Worm (Caenorhabditis elegans): ENCODE measurements around the gene top-3.
A peak's percentile ranks its signal among the peaks of the same experiment; 100 is the strongest.

top-3 gene

ce11 chrIII:11909778-11910177, 50.2 kb downstream of the top-3 start, which contains the start of gene faah-4:
TSS of gene faah-4 (minus strand) at chrIII:11909878.
- no peak for TF ChIP-seq pax-1 (tag; optimal IDR thresholded peaks at IDR 0.05)
- TF ChIP-seq elt-4 (tag; optimal IDR thresholded peaks at IDR 0.05): no peak
- no peak for TF ChIP-seq pha-2 (tag; optimal IDR thresholded peaks at IDR 0.05)
- TF ChIP-seq dmd-4 (tag; optimal IDR thresholded peaks at IDR 0.05; ENCODE audit: borderline replicate concordance): no peak
- TF ChIP-seq tbx-2 (tag; optimal IDR thresholded peaks at IDR 0.05): no peak
- no peak for TF ChIP-seq syd-9 (tag; optimal IDR thresholded peaks at IDR 0.05)
- no peak for TF ChIP-seq ceh-31 (tag; optimal IDR thresholded peaks at IDR 0.05)
- TF ChIP-seq hlh-15 (tag; optimal IDR thresholded peaks at IDR 0.05): no peak
- no peak for TF ChIP-seq unc-3 (GFP tag; conservative IDR thresholded peaks at IDR 0.05)
- no peak for TF ChIP-seq unc-3 (tag; optimal IDR thresholded peaks at IDR 0.05)
- no peak for TF ChIP-seq eyg-1 (tag; optimal IDR thresholded peaks at IDR 0.05)
- TF ChIP-seq ref-2 (tag; optimal IDR thresholded peaks at IDR 0.05): no peak
- TF ChIP-seq lim-6 (tag; optimal IDR thresholded peaks at IDR 0.05): no peak
- TF ChIP-seq mec-3 (tag; optimal IDR thresholded peaks at IDR 0.05; ENCODE audit: borderline replicate concordance): no peak
- TF ChIP-seq gmeb-2 (tag; optimal IDR thresholded peaks at IDR 0.05): no peak
- TF ChIP-seq npax-4 (tag; optimal IDR thresholded peaks at IDR 0.05): no peak
- TF ChIP-seq fax-1 (tag; optimal IDR thresholded peaks at IDR 0.05): no peak

- TF ChIP-seq ref-2 (tag; optimal IDR thresholded peaks at IDR 0.05) (no peak), ahr-1 (tag; optimal IDR thresholded peaks at IDR 0.05) (no peak), ceh-2 (tag; optimal IDR thresholded peaks at IDR 0.05) (no peak), pha-4 (tag; optimal IDR thresholded peaks at IDR 0.05) (no peak), sox-4 (tag; optimal IDR thresholded peaks at IDR 0.05) (no peak), ceh-30 (tag; optimal IDR thresholded peaks at IDR 0.05) (no peak), npax-4 (tag; optimal IDR thresholded peaks at IDR 0.05) (no peak), pqm-1 (tag; optimal IDR thresholded peaks at IDR 0.05) (no peak), K09A11.1 (tag; optimal IDR thresholded peaks at IDR 0.05; ENCODE audit: insufficient read depth) (no peak), C38D4.7 (GFP tag; optimal IDR thresholded peaks at IDR 0.05) (no peak), elt-2 (tag; optimal IDR thresholded peaks at IDR 0.05) (no peak)
Measured at ce11 chrIII:11908660-11909059, 51.3 kb downstream of the top-3 start, which contains the start of gene fbxb-24. TSS of gene fbxb-24 (plus strand) at chrIII:11908960.

- TF ChIP-seq pha-2 (tag; optimal IDR thresholded peaks at IDR 0.05) (no peak), elt-2 (tag; optimal IDR thresholded peaks at IDR 0.05) (no peak), fkh-6 (tag; optimal IDR thresholded peaks at IDR 0.05) (no peak), hlh-13 (GFP tag; optimal IDR thresholded peaks at IDR 0.05) (no peak), gmeb-2 (tag; optimal IDR thresholded peaks at IDR 0.05) (no peak), fkh-10 (GFP tag; optimal IDR thresholded peaks at IDR 0.05) (no peak), ref-2 (tag; optimal IDR thresholded peaks at IDR 0.05) (no peak), K09A11.1 (tag; optimal IDR thresholded peaks at IDR 0.05; ENCODE audit: insufficient read depth) (no peak)
Measured at ce11 chrIII:11907177-11907576, 52.8 kb downstream of the top-3 start, which contains the start of gene sdz-33. TSS of gene sdz-33 (plus strand) at chrIII:11907477.

DNA sequence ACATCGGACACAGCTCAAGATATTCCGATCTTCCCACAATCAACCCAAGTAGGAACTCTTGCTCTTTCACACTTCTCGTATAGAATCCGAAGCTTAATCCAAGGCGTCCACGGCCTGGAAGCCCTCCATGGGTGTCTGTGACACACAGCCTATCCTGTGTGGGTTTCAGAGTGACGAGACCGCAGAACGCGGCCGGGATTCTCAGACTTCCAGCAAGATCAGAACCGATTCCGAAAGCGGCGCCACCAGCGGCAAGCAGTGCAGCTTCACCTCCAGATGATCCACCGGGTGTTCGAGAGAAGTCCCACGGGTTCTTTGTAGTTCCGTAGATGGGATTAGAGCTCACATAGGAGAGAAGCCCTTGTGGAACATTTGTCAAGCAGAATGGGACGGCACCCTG, 57.2 kb downstream of the top-3 start:
- TF ChIP-seq ttx-3 (tag; optimal IDR thresholded peaks at IDR 0.05) (no peak), eyg-1 (tag; optimal IDR thresholded peaks at IDR 0.05) (no peak), syd-9 (tag; optimal IDR thresholded peaks at IDR 0.05) (no peak), dve-1 (tag; optimal IDR thresholded peaks at IDR 0.05) (no peak), ahr-1 (tag; optimal IDR thresholded peaks at IDR 0.05) (no peak), ceh-18 (tag; optimal IDR thresholded peaks at IDR 0.05) (no peak), npax-4 (tag; optimal IDR thresholded peaks at IDR 0.05) (no peak)

- TF ChIP-seq eyg-1 (tag; optimal IDR thresholded peaks at IDR 0.05) (no peak), nfya-1 (tag; optimal IDR thresholded peaks at IDR 0.05) (peak; percentile 60)
Measured at ce11 chrIII:11900022-11900421, 60.0 kb downstream of the top-3 start.
